Worm (Caenorhabditis elegans): Measurements from ENCODE around the gene hpo-25.

The hpo-25 gene

ce11 chrII:2335572-2335971, 33.5 kb upstream of the hpo-25 start, which contains the start of gene F43C11.7:
Gene F43C11.7 (plus strand): TSS chrII:2335897.
- TF ChIP-seq tra-4 (tag; optimal IDR thresholded peaks at IDR 0.05) (no peak), pes-1 (GFP tag; IDR thresholded peaks at IDR 0.05) (no peak), B0310.2 (tag; optimal IDR thresholded peaks at IDR 0.05) (no peak), hmg-4 (GFP tag; optimal IDR thresholded peaks at IDR 0.05) (no peak), ama-1 (optimal IDR thresholded peaks at IDR 0.05) (no peak), sea-1 (GFP tag; conservative IDR thresholded peaks at IDR 0.05) (no peak), hmbx-1 (tag; optimal IDR thresholded peaks at IDR 0.05) (no peak), hnd-1 (tag; optimal IDR thresholded peaks at IDR 0.05) (no peak), tbx-11 (GFP tag; IDR thresholded peaks at IDR 0.05) (no peak), flt-1 (GFP tag; IDR thresholded peaks at IDR 0.05) (no peak), ceh-13 (GFP tag; optimal IDR thresholded peaks at IDR 0.05) (no peak), scrt-1 (GFP tag; IDR thresholded peaks at IDR 0.05) (no peak), aly-1 (tag; optimal IDR thresholded peaks at IDR 0.05) (no peak), ceh-36 (tag; optimal IDR thresholded peaks at IDR 0.05) (no peak), F13C5.2 (tag; optimal IDR thresholded peaks at IDR 0.05) (no peak), tbx-37 (GFP tag; conservative IDR thresholded peaks at IDR 0.05) (no peak), ets-7 (tag; optimal IDR thresholded peaks at IDR 0.05) (no peak)

DNA sequence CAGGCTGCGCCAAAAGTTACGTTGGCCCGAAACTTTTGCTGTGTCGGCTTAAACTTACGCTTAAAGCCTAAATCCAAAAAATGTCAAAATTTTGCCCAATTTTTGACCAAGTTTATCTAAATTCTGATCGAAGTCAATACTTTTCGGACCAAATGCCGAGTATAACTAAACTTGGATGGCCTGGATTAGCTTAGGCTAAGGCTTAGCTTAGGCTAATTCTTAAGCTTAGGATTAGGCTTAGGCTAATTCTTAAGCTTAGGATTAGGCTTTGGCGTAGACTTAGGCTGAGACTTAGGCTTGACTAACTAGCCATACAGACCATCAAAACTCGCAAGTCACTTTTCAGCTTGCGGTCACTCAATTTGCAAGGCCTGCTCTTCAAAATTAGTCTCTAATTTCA, 32.9 kb upstream of the hpo-25 start:
- TF ChIP-seq sea-1 (GFP tag; conservative IDR thresholded peaks at IDR 0.05) (no peak), ceh-36 (tag; optimal IDR thresholded peaks at IDR 0.05) (peak; percentile 71)

- no peak for TF ChIP-seq tbx-11 (GFP tag; IDR thresholded peaks at IDR 0.05)
- peak; percentile 15 for TF ChIP-seq F13C5.2 (tag; optimal IDR thresholded peaks at IDR 0.05)
- TF ChIP-seq ama-1 (optimal IDR thresholded peaks at IDR 0.05): no peak
These were observed 28.1 kb upstream of the hpo-25 start for ce11 chrII:2340974-2341373.

DNA sequence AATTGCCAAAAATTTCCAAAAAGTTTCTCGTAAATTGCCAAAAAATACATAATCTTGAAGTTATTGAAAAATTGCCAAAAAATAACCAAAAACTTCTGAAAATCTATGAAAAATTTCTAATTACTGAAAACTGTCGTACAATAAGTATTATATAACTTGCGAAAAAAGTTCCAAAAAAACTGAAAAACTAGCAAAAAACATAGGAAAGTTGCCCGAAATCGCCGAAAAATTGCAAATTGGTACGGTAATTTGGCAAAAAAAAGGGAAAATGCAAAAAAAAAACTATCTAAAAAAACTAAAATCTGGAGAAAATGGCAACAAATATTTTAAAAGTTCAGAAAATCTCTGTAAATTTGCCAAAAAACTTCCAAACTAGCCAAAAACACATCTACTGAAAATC, 27.5 kb upstream of the hpo-25 start, which contains the start of gene enri-1:
Gene enri-1, minus strand, starts transcription at position 101 of the 400 bp plus-strand sequence.
- TF ChIP-seq tbx-37 (GFP tag; conservative IDR thresholded peaks at IDR 0.05) (no peak), tra-4 (tag; optimal IDR thresholded peaks at IDR 0.05) (no peak), hnd-1 (tag; optimal IDR thresholded peaks at IDR 0.05) (no peak), hmg-4 (GFP tag; optimal IDR thresholded peaks at IDR 0.05) (no peak), ceh-13 (GFP tag; optimal IDR thresholded peaks at IDR 0.05) (no peak), F13C5.2 (tag; optimal IDR thresholded peaks at IDR 0.05) (no peak), aly-1 (tag; optimal IDR thresholded peaks at IDR 0.05) (no peak), hmbx-1 (tag; optimal IDR thresholded peaks at IDR 0.05) (no peak), ceh-36 (tag; optimal IDR thresholded peaks at IDR 0.05) (no peak), tbx-11 (GFP tag; IDR thresholded peaks at IDR 0.05) (no peak), flt-1 (GFP tag; IDR thresholded peaks at IDR 0.05) (no peak), pes-1 (GFP tag; IDR thresholded peaks at IDR 0.05) (no peak), B0310.2 (tag; optimal IDR thresholded peaks at IDR 0.05) (no peak), ets-7 (tag; optimal IDR thresholded peaks at IDR 0.05) (no peak), sea-1 (GFP tag; conservative IDR thresholded peaks at IDR 0.05) (no peak), ama-1 (optimal IDR thresholded peaks at IDR 0.05) (no peak)

ce11 chrII:2342004-2342479, 27.0 kb upstream of the hpo-25 start, which contains the start of gene F43C11.6:
Gene F43C11.6 (plus strand): TSS chrII:2342429.
- TF ChIP-seq flt-1 (GFP tag; IDR thresholded peaks at IDR 0.05): no peak
- TF ChIP-seq tbx-37 (GFP tag; conservative IDR thresholded peaks at IDR 0.05): no peak
- TF ChIP-seq hnd-1 (tag; optimal IDR thresholded peaks at IDR 0.05): no peak
- no peak for TF ChIP-seq ceh-36 (tag; optimal IDR thresholded peaks at IDR 0.05)

- TF ChIP-seq hmg-4 (GFP tag; optimal IDR thresholded peaks at IDR 0.05): no peak
- no peak for TF ChIP-seq B0310.2 (tag; optimal IDR thresholded peaks at IDR 0.05)
- no peak for TF ChIP-seq scrt-1 (GFP tag; IDR thresholded peaks at IDR 0.05)
- TF ChIP-seq ceh-13 (GFP tag; optimal IDR thresholded peaks at IDR 0.05): no peak
- TF ChIP-seq aly-1 (tag; optimal IDR thresholded peaks at IDR 0.05): no peak
- TF ChIP-seq sea-1 (GFP tag; conservative IDR thresholded peaks at IDR 0.05): no peak
- TF ChIP-seq hmbx-1 (tag; optimal IDR thresholded peaks at IDR 0.05): no peak
- TF ChIP-seq tbx-11 (GFP tag; IDR thresholded peaks at IDR 0.05): no peak
- no peak for TF ChIP-seq tra-4 (tag; optimal IDR thresholded peaks at IDR 0.05)
- no peak for TF ChIP-seq hnd-1 (tag; optimal IDR thresholded peaks at IDR 0.05)
- TF ChIP-seq F13C5.2 (tag; optimal IDR thresholded peaks at IDR 0.05): no peak
These were observed 22.4 kb upstream of the hpo-25 start, which contains the start of gene F43C11.4 for ce11 chrII:2346672-2347071. Gene F43C11.4 (plus strand): TSS chrII:2346972.

- TF ChIP-seq B0310.2 (tag; optimal IDR thresholded peaks at IDR 0.05) (no peak), flt-1 (GFP tag; IDR thresholded peaks at IDR 0.05) (no peak), ets-7 (tag; optimal IDR thresholded peaks at IDR 0.05) (no peak), scrt-1 (GFP tag; IDR thresholded peaks at IDR 0.05) (no peak), aly-1 (tag; optimal IDR thresholded peaks at IDR 0.05) (no peak)
These were observed 16.5 kb upstream of the hpo-25 start, which contains the start of gene F43C11.10 for ce11 chrII:2352546-2352945. Gene F43C11.10 (minus strand): TSS chrII:2352646.

ce11 chrII:2353012-2353411, 16.0 kb upstream of the hpo-25 start, which contains the start of gene F43C11.3:
Gene F43C11.3 (plus strand): TSS chrII:2353312.
- TF ChIP-seq ceh-36 (tag; optimal IDR thresholded peaks at IDR 0.05): no peak
- TF ChIP-seq F13C5.2 (tag; optimal IDR thresholded peaks at IDR 0.05): no peak
- no peak for TF ChIP-seq B0310.2 (tag; optimal IDR thresholded peaks at IDR 0.05)
- TF ChIP-seq tbx-11 (GFP tag; IDR thresholded peaks at IDR 0.05): no peak
- TF ChIP-seq hnd-1 (tag; optimal IDR thresholded peaks at IDR 0.05): no peak
- no peak for TF ChIP-seq scrt-1 (GFP tag; IDR thresholded peaks at IDR 0.05)
- no peak for TF ChIP-seq tra-4 (tag; optimal IDR thresholded peaks at IDR 0.05)
- TF ChIP-seq ets-7 (tag; optimal IDR thresholded peaks at IDR 0.05): no peak
- no peak for TF ChIP-seq hmg-4 (GFP tag; optimal IDR thresholded peaks at IDR 0.05)
- no peak for TF ChIP-seq ceh-13 (GFP tag; optimal IDR thresholded peaks at IDR 0.05)
- TF ChIP-seq tbx-37 (GFP tag; conservative IDR thresholded peaks at IDR 0.05): no peak
- no peak for TF ChIP-seq sea-1 (GFP tag; conservative IDR thresholded peaks at IDR 0.05)
- TF ChIP-seq hmbx-1 (tag; optimal IDR thresholded peaks at IDR 0.05): no peak
- no peak for TF ChIP-seq pes-1 (GFP tag; IDR thresholded peaks at IDR 0.05)
- TF ChIP-seq ama-1 (optimal IDR thresholded peaks at IDR 0.05): no peak
- no peak for TF ChIP-seq aly-1 (tag; optimal IDR thresholded peaks at IDR 0.05)
- no peak for TF ChIP-seq flt-1 (GFP tag; IDR thresholded peaks at IDR 0.05)

All from whole organism, early embryonic.